Worm (Caenorhabditis elegans) whole organism, L1 larva: Measurements from ENCODE around the gene famh-136.

Source experiments
- ceh-90 ChIP-seq: sonication (generic microtip); optimal IDR thresholded peaks from 2 replicates; lab custom pipeline; 2016; ENCODE audit warnings: missing genetic modification characterization, missing compliant biosample characterization
- mef-2 ChIP-seq: fragments of 150-350 bp; optimal IDR thresholded peaks from 2 replicates; lab custom pipeline; 2014; ENCODE audit warnings: missing biosample characterization, missing genetic modification characterization
- nhr-12 ChIP-seq: sonication (generic microtip); optimal IDR thresholded peaks from 2 replicates; lab custom pipeline; 2017; ENCODE audit warnings: missing biosample characterization, missing genetic modification characterization
- sox-4 ChIP-seq: sonication (generic microtip); optimal IDR thresholded peaks from 2 replicates; lab custom pipeline; 2016; ENCODE audit warnings: missing genetic modification characterization, missing compliant biosample characterization

ce11 chrIII:8850482-8851047 lies 37.0 kb upstream of the famh-136 start, which contains the start of gene F44E2.9:
- TF ChIP-seq nhr-12 (tag; lab: Kevin White, UChicago), result no peak
- no peak for TF ChIP-seq sox-4 (tag; lab: Kevin White, UChicago)
- peak; percentile 88 for TF ChIP-seq ceh-90
- no peak for TF ChIP-seq mef-2 (tag; lab: Kevin White, UChicago)
